Fruit fly (Drosophila melanogaster): ENCODE results near the gene Acp63F.

Gene Acp63F

DNA sequence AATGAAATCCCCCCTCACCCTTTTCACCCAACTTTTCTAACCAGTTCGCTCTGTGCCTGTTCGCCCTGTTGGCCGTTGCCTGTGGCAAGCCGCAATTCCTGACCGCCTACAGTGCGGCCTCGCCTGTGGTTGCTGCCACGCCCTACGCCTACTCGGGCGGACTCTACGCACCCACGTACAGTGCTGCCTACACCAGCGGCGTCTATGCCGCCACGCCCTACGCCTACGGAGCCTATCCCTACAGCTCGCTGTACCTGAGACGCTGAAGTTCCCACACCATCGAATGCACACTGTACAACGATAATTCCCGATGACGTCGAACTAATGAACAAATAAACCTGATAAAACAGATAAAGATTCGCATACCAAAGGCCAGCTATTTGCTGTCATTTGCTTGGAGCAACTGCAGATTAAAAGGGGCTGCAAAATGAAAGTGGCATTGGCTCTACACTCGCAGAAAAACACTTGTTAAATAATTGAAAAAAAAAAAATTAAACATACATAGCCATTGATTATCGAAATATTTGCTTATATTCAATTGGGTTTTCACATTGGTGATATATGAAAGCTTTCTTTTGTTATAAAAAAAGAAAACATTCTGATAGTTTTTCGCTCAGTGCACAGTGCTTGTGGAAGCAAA, 25.0 kb downstream of the Acp63F start:
- TF ChIP-seq ey (GFP tag; optimal IDR thresholded peaks at IDR 0.05), result peak; percentile 7
- peak in 1 of 2 experiments; percentile 4 for TF ChIP-seq foxo (GFP tag; optimal IDR thresholded peaks at IDR 0.05)
- TF ChIP-seq OdsH (GFP tag; optimal IDR thresholded peaks at IDR 0.05), result no peak

DNA sequence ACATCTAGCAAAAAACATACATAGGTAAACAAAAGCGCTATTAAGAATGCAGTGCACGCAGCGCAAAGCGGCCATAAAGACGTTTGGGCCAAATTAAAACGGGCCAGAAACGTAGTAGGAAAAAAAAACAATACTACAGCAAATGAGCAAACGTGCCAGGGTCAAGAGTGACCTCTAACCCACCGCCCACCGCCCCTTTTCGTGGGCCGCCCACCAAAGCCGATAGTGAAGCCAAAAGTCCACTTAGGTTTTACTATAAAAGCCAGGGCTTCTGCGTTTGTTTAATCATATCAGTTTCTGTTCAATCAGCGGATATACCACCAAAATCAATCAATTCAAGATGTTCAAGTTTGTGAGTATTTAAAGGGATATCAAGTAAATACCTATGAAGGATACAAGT, 25.6 kb downstream of the Acp63F start, which contains the start of gene CG32266:
CG32266 (plus strand) TSS at position 301 of the 400 bp plus-strand sequence.
- TF ChIP-seq Hnf4 (GFP tag; optimal IDR thresholded peaks at IDR 0.05), result no peak
- TF ChIP-seq CG9705 (GFP tag; optimal IDR thresholded peaks at IDR 0.05), result no peak
- TF ChIP-seq foxo (GFP tag; optimal IDR thresholded peaks at IDR 0.05), result no peak
- TF ChIP-seq N (GFP tag; optimal IDR thresholded peaks at IDR 0.05), result no peak
- no peak for TF ChIP-seq Hr83 (GFP tag; optimal IDR thresholded peaks at IDR 0.05; ENCODE audit: poor library complexity, severe bottlenecking)
- no peak for TF ChIP-seq Sp1 (GFP tag; optimal IDR thresholded peaks at IDR 0.05)
- TF ChIP-seq Vsx2 (GFP tag; optimal IDR thresholded peaks at IDR 0.05; ENCODE audit: partially characterized antibody), result no peak
- no peak for TF ChIP-seq usp (GFP tag; optimal IDR thresholded peaks at IDR 0.05)
- no peak for TF ChIP-seq OdsH (GFP tag; optimal IDR thresholded peaks at IDR 0.05)
- TF ChIP-seq Abd-B (GFP tag; optimal IDR thresholded peaks at IDR 0.05), result no peak
- TF ChIP-seq lola (GFP tag; optimal IDR thresholded peaks at IDR 0.05), result no peak
- no peak for TF ChIP-seq fru (GFP tag; optimal IDR thresholded peaks at IDR 0.05)
- no peak for TF ChIP-seq sv (GFP tag; optimal IDR thresholded peaks at IDR 0.05)
- no peak for TF ChIP-seq woc (GFP tag; optimal IDR thresholded peaks at IDR 0.05)
- no peak for TF ChIP-seq dmrt93B (GFP tag; optimal IDR thresholded peaks at IDR 0.05)
- TF ChIP-seq GATAd (GFP tag; optimal IDR thresholded peaks at IDR 0.05), result no peak
- TF ChIP-seq pan (optimal IDR thresholded peaks at IDR 0.05), result no peak

DNA sequence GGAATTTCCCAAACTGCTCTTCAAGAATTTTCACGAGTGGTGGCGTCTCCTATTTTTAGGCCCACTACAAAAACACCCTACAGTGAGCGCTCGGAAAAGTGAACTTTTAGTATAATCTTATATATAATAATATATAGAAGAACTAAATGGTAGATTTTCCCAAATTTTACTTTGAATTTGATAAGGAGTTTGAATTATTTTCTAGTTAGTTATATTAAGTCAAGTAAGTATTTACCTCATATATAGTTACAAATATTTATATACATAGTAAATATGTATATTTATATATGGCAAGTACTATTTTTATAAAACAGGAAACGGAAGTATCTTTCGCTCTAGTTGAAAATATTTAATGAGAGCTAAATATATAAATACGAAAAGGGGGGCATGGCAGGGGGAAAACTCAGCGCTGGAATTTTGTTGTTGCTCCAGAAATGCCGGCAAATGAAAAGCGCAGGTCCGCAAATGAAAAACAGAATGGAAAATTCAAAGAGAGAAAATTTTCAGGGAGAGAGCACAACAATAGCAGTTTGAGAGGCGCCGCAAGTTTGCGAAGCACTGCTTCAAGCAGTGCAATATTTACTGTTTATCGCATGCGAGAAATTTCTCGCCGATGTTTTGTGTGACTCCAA, 27.2 kb downstream of the Acp63F start:
- peak; percentile 88 for TF ChIP-seq Myc (optimal IDR thresholded peaks at IDR 0.05)
- TF ChIP-seq N (GFP tag; optimal IDR thresholded peaks at IDR 0.05), result no peak

DNA sequence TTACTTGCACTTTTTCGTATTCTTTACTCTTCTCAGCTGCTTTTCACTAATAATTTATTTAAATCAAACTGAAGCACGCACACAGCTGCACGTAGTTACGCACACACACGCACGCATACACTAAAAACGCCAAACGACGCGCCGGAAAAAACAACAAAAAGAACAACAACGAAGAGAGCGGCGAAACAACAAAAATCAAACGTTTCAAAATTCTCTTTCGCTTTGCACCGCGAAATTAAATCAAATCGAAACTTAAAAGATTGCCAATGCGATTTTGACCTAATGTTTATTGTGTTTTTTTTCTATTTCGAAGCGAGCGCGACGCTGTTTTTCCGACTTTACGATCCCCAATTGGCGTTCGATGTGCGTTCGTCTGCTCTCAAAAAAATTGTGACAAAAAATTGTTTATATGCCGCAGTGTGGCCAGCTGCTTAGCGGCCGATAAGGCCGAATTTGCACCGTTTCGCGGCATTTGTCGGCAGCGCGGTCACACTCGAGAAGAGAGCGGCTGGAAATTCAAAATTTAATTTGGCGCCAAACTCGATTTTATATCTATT, 28.5 kb downstream of the Acp63F start:
- TF ChIP-seq lola (GFP tag; optimal IDR thresholded peaks at IDR 0.05) (no peak), Hr83 (GFP tag; optimal IDR thresholded peaks at IDR 0.05; ENCODE audit: poor library complexity, severe bottlenecking) (peak; percentile 24), ey (GFP tag; optimal IDR thresholded peaks at IDR 0.05) (no peak), Dfd (GFP tag; optimal IDR thresholded peaks at IDR 0.05) (no peak), psq (GFP tag; optimal IDR thresholded peaks at IDR 0.05) (peak; percentile 22), Abd-B (GFP tag; optimal IDR thresholded peaks at IDR 0.05) (no peak), Rel (GFP tag; optimal IDR thresholded peaks at IDR 0.05) (no peak), Rel (tag; optimal IDR thresholded peaks at IDR 0.05) (no peak), foxo (GFP tag; optimal IDR thresholded peaks at IDR 0.05) (peak in 1 of 2 experiments; percentile 14), sv (GFP tag; optimal IDR thresholded peaks at IDR 0.05) (no peak), Vsx2 (GFP tag; optimal IDR thresholded peaks at IDR 0.05; ENCODE audit: partially characterized antibody) (peak; percentile 82), CrebA (GFP tag; optimal IDR thresholded peaks at IDR 0.05; ENCODE audit: borderline replicate concordance) (no peak), CG9705 (GFP tag; optimal IDR thresholded peaks at IDR 0.05) (no peak), OdsH (GFP tag; optimal IDR thresholded peaks at IDR 0.05) (no peak), Sp1 (GFP tag; optimal IDR thresholded peaks at IDR 0.05) (peak; percentile 46), dmrt93B (GFP tag; optimal IDR thresholded peaks at IDR 0.05) (no peak), HLH106 (tag; optimal IDR thresholded peaks at IDR 0.05) (no peak), Myc (optimal IDR thresholded peaks at IDR 0.05) (no peak), jim (GFP tag; optimal IDR thresholded peaks at IDR 0.05) (no peak), tai (GFP tag; optimal IDR thresholded peaks at IDR 0.05) (no peak), N (GFP tag; optimal IDR thresholded peaks at IDR 0.05) (no peak), Dif (GFP tag; optimal IDR thresholded peaks at IDR 0.05; ENCODE audit: partially characterized antibody) (peak; percentile 41), h (GFP tag; optimal IDR thresholded peaks at IDR 0.05) (peak; percentile 46), usp (GFP tag; optimal IDR thresholded peaks at IDR 0.05) (no peak), fru (GFP tag; optimal IDR thresholded peaks at IDR 0.05) (no peak), pan (optimal IDR thresholded peaks at IDR 0.05) (no peak), woc (GFP tag; optimal IDR thresholded peaks at IDR 0.05) (no peak), br (GFP tag; optimal IDR thresholded peaks at IDR 0.05) (peak; percentile 44), brk (GFP tag; optimal IDR thresholded peaks at IDR 0.05) (no peak), Hnf4 (GFP tag; optimal IDR thresholded peaks at IDR 0.05) (no peak), dsf (GFP tag; optimal IDR thresholded peaks at IDR 0.05; ENCODE audit: borderline replicate concordance) (no peak), Mio (GFP tag; optimal IDR thresholded peaks at IDR 0.05) (no peak), rgr (GFP tag; optimal IDR thresholded peaks at IDR 0.05) (peak; percentile 50), CG32264 (GFP tag; optimal IDR thresholded peaks at IDR 0.05) (no peak), dl (GFP tag; optimal IDR thresholded peaks at IDR 0.05; ENCODE audit: insufficient read depth in 1 of 2, partially characterized antibody in 2 of 2) (no peak), GATAd (GFP tag; optimal IDR thresholded peaks at IDR 0.05) (no peak), Jra (GFP tag; optimal IDR thresholded peaks at IDR 0.05) (no peak), Hr78 (GFP tag; optimal IDR thresholded peaks at IDR 0.05) (no peak), sage (GFP tag; optimal IDR thresholded peaks at IDR 0.05) (no peak)
